Worm (Caenorhabditis elegans): ENCODE data around the gene C29A12.1.
A peak's percentile ranks its signal among the peaks of the same experiment; 100 is the strongest.

- TF ChIP-seq nhr-23 (tag; optimal IDR thresholded peaks at IDR 0.05), result no peak
- no peak for TF ChIP-seq ZK546.5 (tag; optimal IDR thresholded peaks at IDR 0.05)
- TF ChIP-seq nhr-237 (tag; optimal IDR thresholded peaks at IDR 0.05), result no peak
- peak; percentile 46 for TF ChIP-seq Y55F3AM.14 (GFP tag; optimal IDR thresholded peaks at IDR 0.05)
- no peak for TF ChIP-seq elt-3 (tag; optimal IDR thresholded peaks at IDR 0.05)
- no peak for TF ChIP-seq ztf-11 (tag; optimal IDR thresholded peaks at IDR 0.05)
- TF ChIP-seq mab-5 (tag; optimal IDR thresholded peaks at IDR 0.05), result peak; percentile 58
- no peak for TF ChIP-seq mbf-1 (tag; optimal IDR thresholded peaks at IDR 0.05)
- TF ChIP-seq aly-2 (tag; optimal IDR thresholded peaks at IDR 0.05), result no peak
- TF ChIP-seq ztf-4 (tag; optimal IDR thresholded peaks at IDR 0.05), result no peak
- TF ChIP-seq zag-1 (tag; optimal IDR thresholded peaks at IDR 0.05), result no peak
Observed at ce11 chrV:10838204-10838603, 24.9 kb upstream of the C29A12.1 start.
